Fruit fly (Drosophila melanogaster) whole organism, embryonic: ENCODE data around the gene wls.
A peak's percentile ranks its signal among the peaks of the same experiment; 100 is the strongest.

Experiments
- CG10267 ChIP-seq: fragments of 200-800 bp; sonication (Bioruptor generic); optimal IDR thresholded peaks from 2 replicates; lab custom pipeline; 2018; ENCODE audit warnings: missing biosample characterization, mild to moderate bottlenecking, missing genetic modification characterization, moderate library complexity
- CG10543 ChIP-seq: fragments of 200-800 bp; sonication (Bioruptor generic); optimal IDR thresholded peaks from 3 replicates; lab custom pipeline; 2017; ENCODE audit warnings: missing biosample characterization, mild to moderate bottlenecking, missing genetic modification characterization, moderate library complexity
- CG13624 ChIP-seq: fragments of 200-800 bp; sonication (Bioruptor generic); optimal IDR thresholded peaks from 2 replicates; lab custom pipeline; 2016; ENCODE audit warnings: missing biosample characterization, missing genetic modification characterization
- CG14860 ChIP-seq: fragments of 200-800 bp; sonication (Bioruptor generic); IDR thresholded peaks from 3 replicates; pipeline ENCODE4 v1.3.6; 2022; ENCODE audit warnings: missing biosample characterization, missing genetic modification characterization; ENCODE audit not compliant: partially characterized antibody
- CG16863 ChIP-seq: fragments of 200-800 bp; sonication (Bioruptor generic); optimal IDR thresholded peaks from 3 replicates; lab custom pipeline; 2016; ENCODE audit warnings: missing biosample characterization, missing genetic modification characterization
- CG18262 ChIP-seq: fragments of 200-800 bp; optimal IDR thresholded peaks from 3 replicates; lab custom pipeline; 2019; ENCODE audit warnings: missing biosample characterization, mild to moderate bottlenecking, missing genetic modification characterization, moderate library complexity
- CG4282 ChIP-seq: fragments of 200-800 bp; sonication (Bioruptor generic); optimal IDR thresholded peaks from 2 replicates; lab custom pipeline; 2016; ENCODE audit warnings: missing biosample characterization, missing genetic modification characterization
- CG6254 ChIP-seq: fragments of 200-800 bp; sonication (Bioruptor generic); optimal IDR thresholded peaks from 3 replicates; lab custom pipeline; 2017; ENCODE audit warnings: mild to moderate bottlenecking, missing biosample characterization, missing genetic modification reagents, missing genetic modification characterization
- CG7271 ChIP-seq: fragments of 200-800 bp; sonication (Bioruptor generic); optimal IDR thresholded peaks from 2 replicates; lab custom pipeline; 2018; ENCODE audit warnings: missing biosample characterization, mild to moderate bottlenecking, missing genetic modification characterization, moderate library complexity
- CG7963 ChIP-seq: fragments of 200-800 bp; sonication (Bioruptor generic); IDR thresholded peaks from 3 replicates; pipeline ENCODE4 v1.3.6; 2022; ENCODE audit warnings: missing biosample characterization, missing genetic modification characterization; ENCODE audit not compliant: partially characterized antibody
- CG8359 ChIP-seq: fragments of 200-800 bp; sonication (Bioruptor generic); optimal IDR thresholded peaks from 2 replicates; lab custom pipeline; 2017; ENCODE audit warnings: missing biosample characterization, mild to moderate bottlenecking, missing genetic modification characterization, borderline replicate concordance
- CG8388 ChIP-seq: fragments of 200-800 bp; sonication (Bioruptor generic); optimal IDR thresholded peaks from 2 replicates; lab custom pipeline; 2019; ENCODE audit warnings: missing biosample characterization, mild to moderate bottlenecking, missing genetic modification characterization, moderate library complexity
- CG9437 ChIP-seq: fragments of 200-800 bp; sonication (Bioruptor generic); optimal IDR thresholded peaks from 2 replicates; lab custom pipeline; 2018; ENCODE audit warnings: missing biosample characterization, mild to moderate bottlenecking, missing genetic modification characterization
- CG9817 ChIP-seq: fragments of 200-800 bp; sonication (Bioruptor generic); optimal IDR thresholded peaks from 2 replicates; lab custom pipeline; 2018; ENCODE audit warnings: missing biosample characterization, mild to moderate bottlenecking, missing genetic modification characterization, moderate library complexity
- CrebB ChIP-seq: fragments of 200-800 bp; sonication (Bioruptor generic); optimal IDR thresholded peaks from 3 replicates; lab custom pipeline; 2018; ENCODE audit warnings: missing biosample characterization, mild to moderate bottlenecking, missing genetic modification characterization
- Deaf1 ChIP-seq: fragments of 200-800 bp; optimal IDR thresholded peaks from 3 replicates; lab custom pipeline; 2019; ENCODE audit warnings: missing biosample characterization, mild to moderate bottlenecking, missing genetic modification characterization, moderate library complexity
- Dip2 ChIP-seq: fragments of 200-800 bp; sonication (Bioruptor generic); IDR thresholded peaks from 2 replicates; pipeline ENCODE4 v1.3.6; 2022; ENCODE audit warnings: missing biosample characterization, missing genetic modification characterization
- Dref ChIP-seq: fragments of 200-800 bp; sonication (Bioruptor generic); IDR thresholded peaks from 2 replicates; pipeline ENCODE4 v1.3.6; 2022; ENCODE audit warnings: missing biosample characterization, missing genetic modification characterization
- HmgD ChIP-seq: fragments of 200-800 bp; sonication (Bioruptor generic); optimal IDR thresholded peaks from 3 replicates; lab custom pipeline; 2016; ENCODE audit warnings: missing biosample characterization, missing genetic modification characterization
- HmgZ ChIP-seq: fragments of 200-800 bp; sonication (Bioruptor generic); optimal IDR thresholded peaks from 2 replicates; lab custom pipeline; 2018; ENCODE audit warnings: missing biosample characterization, mild to moderate bottlenecking, missing genetic modification characterization
- MESR4 ChIP-seq: fragments of 200-800 bp; sonication (Bioruptor generic); optimal IDR thresholded peaks from 2 replicates; lab custom pipeline; 2018; ENCODE audit warnings: missing biosample characterization, mild to moderate bottlenecking, missing genetic modification characterization, moderate library complexity
- Med ChIP-seq: fragments of 200-800 bp; sonication (Bioruptor generic); peaks from one replicate; lab custom pipeline; 2016; ENCODE audit warnings: missing biosample characterization, missing genetic modification characterization, mild to moderate bottlenecking, inconsistent platforms, moderate library complexity
- Nf-YC ChIP-seq: fragments of 200-800 bp; optimal IDR thresholded peaks from 3 replicates; lab custom pipeline; 2019; ENCODE audit warnings: missing biosample characterization, mild to moderate bottlenecking, missing genetic modification characterization, moderate library complexity
- Oaz ChIP-seq: fragments of 200-800 bp; sonication (Bioruptor generic); IDR thresholded peaks from 2 replicates; pipeline ENCODE4 v1.3.6; 2022; ENCODE audit warnings: missing biosample characterization, missing genetic modification characterization
- PHDP ChIP-seq: fragments of 200-800 bp; sonication (Bioruptor generic); optimal IDR thresholded peaks from 3 replicates; lab custom pipeline; 2018; ENCODE audit warnings: missing biosample characterization, mild to moderate bottlenecking, missing genetic modification characterization, moderate library complexity
- Rfx ChIP-seq: fragments of 200-800 bp; sonication (Bioruptor generic); IDR thresholded peaks from 2 replicates; pipeline ENCODE4 v1.3.6; 2022; ENCODE audit warnings: missing biosample characterization, missing genetic modification characterization
- Sin3A ChIP-seq: fragments of >200 bp; optimal IDR thresholded peaks from 2 replicates; lab custom pipeline; 2018
- Six4 ChIP-seq: fragments of 200-800 bp; sonication (Bioruptor generic); optimal IDR thresholded peaks from 2 replicates; lab custom pipeline; 2016; ENCODE audit warnings: missing biosample characterization, missing genetic modification characterization
- Sry-β ChIP-seq: fragments of 200-800 bp; sonication (Bioruptor generic); optimal IDR thresholded peaks from 2 replicates; lab custom pipeline; 2018; ENCODE audit warnings: missing biosample characterization, mild to moderate bottlenecking, missing genetic modification characterization, moderate library complexity
- aop ChIP-seq: fragments of 200-800 bp; sonication (Bioruptor generic); IDR thresholded peaks from 2 replicates; pipeline ENCODE4 v1.3.6; 2022; ENCODE audit warnings: missing biosample characterization, missing genetic modification characterization
- cad ChIP-seq: fragments of >200 bp; optimal IDR thresholded peaks from 2 replicates; lab custom pipeline; 2017; ENCODE audit warnings: missing biosample characterization, missing genetic modification characterization
- corto ChIP-seq: fragments of 200-800 bp; sonication (Bioruptor generic); optimal IDR thresholded peaks from 2 replicates; lab custom pipeline; 2016; ENCODE audit warnings: missing biosample characterization, mild to moderate bottlenecking, missing genetic modification characterization, moderate library complexity
- eyg ChIP-seq: fragments of 200-800 bp; sonication (Bioruptor generic); optimal IDR thresholded peaks from 3 replicates; lab custom pipeline; 2016; ENCODE audit warnings: missing biosample characterization, missing genetic modification characterization
- fd64A ChIP-seq: fragments of 200-800 bp; sonication (Bioruptor generic); optimal IDR thresholded peaks from 3 replicates; lab custom pipeline; 2018; ENCODE audit warnings: missing biosample characterization, mild to moderate bottlenecking, missing genetic modification characterization
- fd96Cb ChIP-seq: fragments of 200-800 bp; sonication (Bioruptor generic); optimal IDR thresholded peaks from 2 replicates; lab custom pipeline; 2018; ENCODE audit warnings: missing biosample characterization, mild to moderate bottlenecking, missing genetic modification characterization, moderate library complexity
- gsb-n ChIP-seq: fragments of 200-800 bp; sonication (Bioruptor generic); optimal IDR thresholded peaks from 3 replicates; lab custom pipeline; 2018; ENCODE audit warnings: missing biosample characterization, mild to moderate bottlenecking, missing genetic modification characterization
- ham ChIP-seq: fragments of 200-800 bp; sonication (Bioruptor generic); IDR thresholded peaks from 2 replicates; pipeline ENCODE4 v1.3.6; 2022; ENCODE audit warnings: missing biosample characterization, missing genetic modification characterization
- jigr1 ChIP-seq: fragments of 200-800 bp; sonication (Bioruptor generic); IDR thresholded peaks from 3 replicates; pipeline ENCODE4 v1.3.6; 2022; ENCODE audit warnings: missing biosample characterization, missing genetic modification characterization
- pho ChIP-seq: fragments of 200-800 bp; sonication (Bioruptor generic); optimal IDR thresholded peaks from 2 replicates; lab custom pipeline; 2016; ENCODE audit warnings: missing biosample characterization, missing genetic modification characterization
- pzg ChIP-seq: fragments of 200-800 bp; sonication (Bioruptor generic); optimal IDR thresholded peaks from 3 replicates; lab custom pipeline; 2018; ENCODE audit warnings: missing biosample characterization, mild to moderate bottlenecking, missing genetic modification characterization, moderate library complexity
- sens ChIP-seq: fragments of 200-800 bp; sonication (Bioruptor generic); peaks from one replicate; lab custom pipeline; 2016; ENCODE audit warnings: missing biosample characterization, missing genetic modification characterization
- sima ChIP-seq: fragments of 200-800 bp; sonication (Bioruptor generic); optimal IDR thresholded peaks from 2 replicates; lab custom pipeline; 2016; ENCODE audit warnings: missing biosample characterization, missing genetic modification characterization
- sug ChIP-seq: fragments of 200-800 bp; optimal IDR thresholded peaks from 2 replicates; lab custom pipeline; 2019; ENCODE audit warnings: missing biosample characterization, mild to moderate bottlenecking, missing genetic modification characterization, moderate library complexity
- tll ChIP-seq, 2 experiments: fragments of 200-800 bp in 1 of 2; fragments of >200 bp in 1 of 2; sonication (Bioruptor generic) in 1 of 2; optimal IDR thresholded peaks; 2 replicates each; lab custom pipeline; 2017 to 2019; ENCODE audit warnings: missing biosample characterization in 2 of 2, missing genetic modification characterization in 2 of 2, mild to moderate bottlenecking in 1 of 2, moderate library complexity in 1 of 2
- ttk ChIP-seq: fragments of 200-800 bp; sonication (Bioruptor generic); IDR thresholded peaks from 2 replicates; pipeline ENCODE4 v2.1.2; 2022; ENCODE audit warnings: missing biosample characterization, missing genetic modification characterization
- twi ChIP-seq: fragments of 200-800 bp; optimal IDR thresholded peaks from 2 replicates; lab custom pipeline; 2019; ENCODE audit warnings: missing biosample characterization, mild to moderate bottlenecking, missing genetic modification characterization, moderate library complexity
- zf30C ChIP-seq: fragments of 200-800 bp; sonication (Bioruptor generic); optimal IDR thresholded peaks from 3 replicates; lab custom pipeline; 2018; ENCODE audit warnings: missing biosample characterization, mild to moderate bottlenecking, missing genetic modification characterization
- zfh1 ChIP-seq: fragments of 200-800 bp; sonication (Bioruptor generic); IDR thresholded peaks from 3 replicates; pipeline ENCODE4 v1.3.6; 2022; ENCODE audit warnings: missing biosample characterization, missing genetic modification characterization

wls gene

DNA sequence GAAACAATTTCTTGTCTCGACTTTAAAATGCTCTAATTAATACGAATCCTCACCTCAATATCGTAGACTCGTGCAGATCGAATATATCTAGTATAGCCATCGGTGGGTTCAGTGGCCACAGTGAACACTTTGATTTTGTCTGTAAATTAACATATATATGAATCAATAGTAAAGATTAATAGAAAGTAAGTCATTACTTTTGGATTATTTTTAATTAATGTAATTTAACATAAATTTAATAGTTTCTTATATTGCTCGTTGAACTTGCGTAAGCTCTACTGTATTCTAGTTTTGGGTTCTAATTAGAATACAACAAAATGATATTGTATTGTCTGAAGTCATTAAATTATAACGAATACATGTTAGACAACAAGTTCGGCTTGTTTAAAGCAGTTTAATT is 35.4 kb upstream of the wls start (continued):
- no peak for TF ChIP-seq jigr1 (GFP tag; lab: Robert Waterston, UW)
- no peak for TF ChIP-seq Six4 (GFP tag; lab: Kevin White, UChicago)
- TF ChIP-seq aop (GFP tag; lab: Robert Waterston, UW) = no peak
- peak; percentile 6 for TF ChIP-seq PHDP (tag; lab: Kevin White, UChicago)
- no peak for TF ChIP-seq CG4282 (GFP tag; lab: Kevin White, UChicago)
- no peak for TF ChIP-seq sima (GFP tag; lab: Kevin White, UChicago)
- TF ChIP-seq Oaz (GFP tag; lab: Robert Waterston, UW) = no peak
- TF ChIP-seq CG13624 (GFP tag; lab: Kevin White, UChicago) = no peak
- TF ChIP-seq corto (GFP tag; lab: Kevin White, UChicago) = no peak
- TF ChIP-seq CG9817 = no peak
- TF ChIP-seq CG6254 (GFP tag; lab: Kevin White, UChicago) = no peak
- TF ChIP-seq CG7963 = no peak
- no peak for TF ChIP-seq CG14860 (GFP tag; lab: Robert Waterston, UW)
- no peak for TF ChIP-seq ttk (GFP tag; lab: Robert Waterston, UW)
- TF ChIP-seq fd64A (GFP tag; lab: Kevin White, UChicago) = no peak
- no peak for TF ChIP-seq CG8388 (GFP tag; lab: Kevin White, UChicago)
- TF ChIP-seq CG7271 = peak; percentile 19
- TF ChIP-seq zf30C = no peak
- no peak for TF ChIP-seq Deaf1 (tag; lab: Kevin White, UChicago)
- no peak for TF ChIP-seq cad (GFP tag; lab: Kevin White, UChicago)
- peak; percentile 68 for TF ChIP-seq Rfx (GFP tag; lab: Robert Waterston, UW)
- TF ChIP-seq CrebB = no peak
- no peak for TF ChIP-seq CG8359
- no peak for TF ChIP-seq Sin3A (lab: Kevin White, UChicago)
- TF ChIP-seq CG9437 = no peak
- TF ChIP-seq pho (GFP tag; lab: Kevin White, UChicago) = no peak
- TF ChIP-seq CG18262 (tag; lab: Kevin White, UChicago) = peak; percentile 24
- TF ChIP-seq ham (GFP tag; lab: Robert Waterston, UW) = no peak
- TF ChIP-seq Dref = no peak
- TF ChIP-seq CG10267 (tag; lab: Kevin White, UChicago) = peak; percentile 13
- 0 out of 3 replicates have a peak, but pooled peaks have one; percentile 6 for TF ChIP-seq zfh1 (GFP tag; lab: Robert Waterston, UW)
- no peak for TF ChIP-seq HmgZ (tag; lab: Kevin White, UChicago)
- TF ChIP-seq MESR4 (GFP tag; lab: Kevin White, UChicago) = no peak

DNA sequence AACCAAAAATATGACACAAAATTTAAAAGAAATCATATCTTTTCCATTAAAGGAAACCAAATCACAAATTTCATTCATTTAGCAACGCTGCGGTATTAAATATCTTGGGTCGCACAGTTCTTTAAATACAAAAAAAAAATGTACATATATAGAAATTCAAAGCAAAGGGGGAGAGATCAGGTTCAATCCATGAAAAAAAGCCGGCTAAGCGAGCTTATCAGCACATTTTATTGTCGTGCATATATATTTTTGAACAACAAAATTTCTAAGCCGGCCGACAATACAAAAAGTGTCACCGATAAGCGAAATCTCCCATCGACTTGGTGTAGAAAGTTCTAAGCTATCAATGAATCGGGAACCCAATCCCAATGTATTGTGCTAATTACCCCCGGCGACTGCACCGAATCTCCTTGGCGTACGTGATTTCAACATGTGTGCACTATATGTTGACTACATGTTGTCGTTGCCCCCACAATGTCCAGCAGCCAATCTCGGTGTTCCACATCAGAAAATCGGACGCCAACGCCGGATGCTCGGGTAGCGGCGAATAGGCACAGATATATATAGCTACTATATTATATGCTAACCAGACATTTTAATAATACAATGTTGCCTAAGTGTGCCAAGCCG is 34.5 kb upstream of the wls start:
- TF ChIP-seq gsb-n (tag; lab: Kevin White, UChicago) (no peak), Nf-YC (peak; percentile 68), sens (GFP tag; lab: Kevin White, UChicago) (peak; percentile 56), tll (GFP tag; optimal IDR thresholded peaks at IDR 0.05; lab: Kevin White, UChicago) (no peak), CG16863 (GFP tag; lab: Kevin White, UChicago) (no peak), Sry-β (GFP tag; lab: Kevin White, UChicago) (no peak), eyg (GFP tag; lab: Kevin White, UChicago) (no peak), HmgD (GFP tag; lab: Kevin White, UChicago) (no peak), Med (GFP tag; lab: Kevin White, UChicago) (peak; percentile 26), fd96Cb (tag; lab: Kevin White, UChicago) (no peak), twi (peak; percentile 78), sug (tag; lab: Kevin White, UChicago) (peak; percentile 43), pzg (no peak), Dip2 (no peak), CG10543 (GFP tag; lab: Kevin White, UChicago) (peak; percentile 32)
